Fruit fly (Drosophila melanogaster) ovary, adult (tissue): ENCODE results near the gene Svip.

ENCODE experiments used
- CG17801 ChIP-seq: fragments of 200-800 bp; optimal IDR thresholded peaks from 2 replicates; lab custom pipeline; 2019; ENCODE audit warnings: missing biosample characterization, mild to moderate bottlenecking, missing genetic modification characterization, moderate library complexity; ENCODE audit not compliant: partially characterized antibody

Gene Svip

dm6 chr3L:9401354-9402156 is 42.8 kb downstream of the Svip start:
- TF ChIP-seq CG17801 (GFP tag; lab: Kevin White, UChicago), result no peak

dm6 chr3L:9402157-9402890 is 43.5 kb downstream of the Svip start, which contains the start of gene eIF4E1:
Gene eIF4E1 (minus strand): TSS chr3L:9402460.
- TF ChIP-seq CG17801 (GFP tag; lab: Kevin White, UChicago), result no peak

dm6 chr3L:9404497-9404896 is 45.7 kb downstream of the Svip start, which contains the start of gene Cpr67B:
Gene Cpr67B (plus strand): TSS chr3L:9404797.
- TF ChIP-seq CG17801 (GFP tag; lab: Kevin White, UChicago), result no peak
